Worm (Caenorhabditis elegans) whole organism, L2 larva: ENCODE measurements around the gene C27A2.12.
A peak's percentile ranks its signal among the peaks of the same experiment; 100 is the strongest.

Experiments
- C34F6.9 ChIP-seq: fragments of 150-350 bp; optimal IDR thresholded peaks from 2 replicates; lab custom pipeline; 2014; ENCODE audit warnings: missing biosample characterization, missing genetic modification characterization
- R02D3.7 ChIP-seq: fragments of 150-350 bp; optimal IDR thresholded peaks from 2 replicates; lab custom pipeline; 2014; ENCODE audit warnings: missing biosample characterization, missing genetic modification characterization
- Y55F3AM.14 ChIP-seq: fragments of 200-800 bp; sonication (Bioruptor generic); optimal IDR thresholded peaks from 2 replicates; lab custom pipeline; 2018; ENCODE audit warnings: mild to moderate bottlenecking, missing genetic modification characterization, missing compliant biosample characterization
- ZK546.5 ChIP-seq: sonication (generic microtip); optimal IDR thresholded peaks from 2 replicates; lab custom pipeline; 2017; ENCODE audit warnings: missing biosample characterization, missing genetic modification characterization
- alr-1 ChIP-seq: fragments of 150-350 bp; optimal IDR thresholded peaks from 2 replicates; lab custom pipeline; 2014; ENCODE audit warnings: missing biosample characterization, missing genetic modification characterization
- aly-2 ChIP-seq: fragments of 150-350 bp; optimal IDR thresholded peaks from 2 replicates; lab custom pipeline; 2014; ENCODE audit warnings: missing biosample characterization, missing genetic modification characterization
- ama-1 ChIP-seq: fragments of 150-350 bp; optimal IDR thresholded peaks from 2 replicates; lab custom pipeline; 2018; ENCODE audit warnings: inconsistent platforms
- blmp-1 ChIP-seq: sonication (generic microtip); optimal IDR thresholded peaks from 2 replicates; lab custom pipeline; 2017; ENCODE audit warnings: missing genetic modification characterization, mild to moderate bottlenecking, missing compliant biosample characterization, antibody characterized with exemption, moderate library complexity; ENCODE audit not compliant: insufficient read depth
- ceh-16 ChIP-seq: fragments of 150-350 bp; optimal IDR thresholded peaks from 2 replicates; lab custom pipeline; 2014; ENCODE audit warnings: missing biosample characterization, missing genetic modification characterization
- ceh-82 ChIP-seq: fragments of 150-350 bp; optimal IDR thresholded peaks from 2 replicates; lab custom pipeline; 2014; ENCODE audit warnings: missing biosample characterization, missing genetic modification characterization
- crh-2 ChIP-seq: sonication (generic microtip); optimal IDR thresholded peaks from 2 replicates; lab custom pipeline; 2017; ENCODE audit warnings: missing biosample characterization, missing genetic modification characterization
- dmd-4 ChIP-seq: sonication (generic microtip); optimal IDR thresholded peaks from 2 replicates; lab custom pipeline; 2017; ENCODE audit warnings: missing biosample characterization, missing genetic modification characterization
- egl-27 ChIP-seq: sonication (generic microtip); optimal IDR thresholded peaks from 3 replicates; lab custom pipeline; 2017; ENCODE audit warnings: missing biosample characterization, missing genetic modification reagents, missing genetic modification characterization
- elt-1 ChIP-seq: fragments of 150-350 bp; optimal IDR thresholded peaks from 2 replicates; lab custom pipeline; 2014; ENCODE audit warnings: missing biosample characterization, missing genetic modification characterization
- elt-3 ChIP-seq: sonication (generic microtip); optimal IDR thresholded peaks from 2 replicates; lab custom pipeline; 2017; ENCODE audit warnings: missing biosample characterization, missing genetic modification characterization
- fos-1 ChIP-seq: fragments of 150-350 bp; optimal IDR thresholded peaks from 2 replicates; lab custom pipeline; 2014; ENCODE audit warnings: missing biosample characterization, missing genetic modification characterization
- gmeb-1 ChIP-seq: fragments of 150-350 bp; optimal IDR thresholded peaks from 2 replicates; lab custom pipeline; 2014; ENCODE audit warnings: missing biosample characterization, missing genetic modification characterization
- lin-11 ChIP-seq: fragments of 150-350 bp; sonication (generic microtip); optimal IDR thresholded peaks from 2 replicates; lab custom pipeline; 2014; ENCODE audit warnings: missing biosample characterization, missing genetic modification characterization, inconsistent platforms, mixed read lengths
- lin-13 ChIP-seq: fragments of 150-350 bp; optimal IDR thresholded peaks from 2 replicates; lab custom pipeline; 2014; ENCODE audit warnings: missing biosample characterization, missing genetic modification reagents, missing genetic modification characterization
- lin-39 ChIP-seq: fragments of 150-350 bp; optimal IDR thresholded peaks from 2 replicates; lab custom pipeline; 2014; ENCODE audit warnings: missing biosample characterization, missing genetic modification reagents, missing genetic modification characterization
- lsy-2 ChIP-seq, 2 experiments: fragments of 150-350 bp in 1 of 2; sonication (generic microtip) in 1 of 2; optimal IDR thresholded peaks; 2 replicates each; lab custom pipeline; 2014 to 2017; ENCODE audit warnings: missing biosample characterization in 2 of 2, missing genetic modification characterization in 2 of 2
- mab-5 ChIP-seq: fragments of 150-350 bp; optimal IDR thresholded peaks from 2 replicates; lab custom pipeline; 2014; ENCODE audit warnings: missing biosample characterization, missing genetic modification characterization
- mbf-1 ChIP-seq: sonication (generic microtip); optimal IDR thresholded peaks from 2 replicates; lab custom pipeline; 2017; ENCODE audit warnings: missing biosample characterization, missing genetic modification characterization
- mdl-1 ChIP-seq, 2 experiments: fragments of 150-350 bp in 1 of 2; sonication (generic microtip) in 1 of 2; optimal IDR thresholded peaks; 2 replicates each; lab custom pipeline; 2017; ENCODE audit warnings: missing biosample characterization in 2 of 2, missing genetic modification characterization in 2 of 2
- nhr-10 ChIP-seq: sonication (generic microtip); optimal IDR thresholded peaks from 2 replicates; lab custom pipeline; 2017; ENCODE audit warnings: missing biosample characterization, missing genetic modification characterization
- nhr-11 ChIP-seq: fragments of 150-350 bp; optimal IDR thresholded peaks from 2 replicates; lab custom pipeline; 2014; ENCODE audit warnings: missing biosample characterization, missing genetic modification characterization
- nhr-12 ChIP-seq: fragments of 150-350 bp; optimal IDR thresholded peaks from 2 replicates; lab custom pipeline; 2014; ENCODE audit warnings: missing biosample characterization, missing genetic modification characterization
- nhr-129 ChIP-seq: fragments of 150-350 bp; optimal IDR thresholded peaks from 2 replicates; lab custom pipeline; 2014; ENCODE audit warnings: missing biosample characterization, missing genetic modification characterization
- nhr-23 ChIP-seq: fragments of 150-350 bp; optimal IDR thresholded peaks from 2 replicates; lab custom pipeline; 2014; ENCODE audit warnings: missing biosample characterization, missing genetic modification reagents, missing genetic modification characterization
- nhr-237 ChIP-seq: fragments of 150-350 bp; optimal IDR thresholded peaks from 2 replicates; lab custom pipeline; 2014; ENCODE audit warnings: missing biosample characterization, missing genetic modification characterization
- nhr-25 ChIP-seq: fragments of 150-350 bp; sonication (generic microtip); optimal IDR thresholded peaks from 3 replicates; lab custom pipeline; 2014; ENCODE audit warnings: missing biosample characterization, missing genetic modification characterization
- nhr-6 ChIP-seq: fragments of 150-350 bp; optimal IDR thresholded peaks from 2 replicates; lab custom pipeline; 2014; ENCODE audit warnings: missing biosample characterization, missing genetic modification characterization
- nhr-77 ChIP-seq: fragments of 150-350 bp; optimal IDR thresholded peaks from 2 replicates; lab custom pipeline; 2014; ENCODE audit warnings: missing biosample characterization, missing genetic modification characterization
- peb-1 ChIP-seq: fragments of 150-350 bp; optimal IDR thresholded peaks from 2 replicates; lab custom pipeline; 2014; ENCODE audit warnings: missing biosample characterization, missing genetic modification characterization
- sem-4 ChIP-seq: fragments of 150-350 bp; optimal IDR thresholded peaks from 2 replicates; lab custom pipeline; 2014; ENCODE audit warnings: missing biosample characterization, missing genetic modification reagents, missing genetic modification characterization
- skn-1 ChIP-seq: sonication (generic microtip); optimal IDR thresholded peaks from 2 replicates; lab custom pipeline; 2017; ENCODE audit warnings: missing biosample characterization, missing genetic modification characterization
- sma-3 ChIP-seq: sonication (generic microtip); optimal IDR thresholded peaks from 2 replicates; lab custom pipeline; 2016; ENCODE audit warnings: missing genetic modification reagents, missing genetic modification characterization, missing compliant biosample characterization
- snpc-4 ChIP-seq: fragments of 150-350 bp; optimal IDR thresholded peaks from 2 replicates; lab custom pipeline; 2014; ENCODE audit warnings: missing biosample characterization, missing genetic modification characterization
- unc-39 ChIP-seq: fragments of 150-350 bp; optimal IDR thresholded peaks from 2 replicates; lab custom pipeline; 2014; ENCODE audit warnings: missing biosample characterization, missing genetic modification characterization
- unc-55 ChIP-seq: fragments of 150-350 bp; sonication (generic microtip); optimal IDR thresholded peaks from 3 replicates; lab custom pipeline; 2014; ENCODE audit warnings: missing biosample characterization, missing genetic modification reagents, missing genetic modification characterization
- unc-62 ChIP-seq: fragments of 150-350 bp; optimal IDR thresholded peaks from 2 replicates; lab custom pipeline; 2014; ENCODE audit warnings: missing biosample characterization, missing genetic modification reagents, missing genetic modification characterization
- zag-1 ChIP-seq: fragments of 150-350 bp; optimal IDR thresholded peaks from 2 replicates; lab custom pipeline; 2014; ENCODE audit warnings: missing biosample characterization, missing genetic modification characterization
- ztf-1 ChIP-seq: fragments of 200-800 bp; sonication (Bioruptor generic); conservative IDR thresholded peaks from 2 replicates; pipeline ENCODE4 v1.3.6; 2022; ENCODE audit warnings: missing genetic modification characterization, missing compliant biosample characterization
- ztf-11 ChIP-seq: sonication (generic microtip); optimal IDR thresholded peaks from 2 replicates; lab custom pipeline; 2017; ENCODE audit warnings: missing biosample characterization, missing genetic modification characterization
- ztf-4 ChIP-seq: fragments of 150-350 bp; optimal IDR thresholded peaks from 2 replicates; lab custom pipeline; 2014; ENCODE audit warnings: missing biosample characterization, missing genetic modification characterization

C27A2.12 gene

ce11 chrII:5047279-5047678 is 10.7 kb downstream of the C27A2.12 start:
- TF ChIP-seq C34F6.9 (tag; lab: Kevin White, UChicago) (peak; percentile 20), alr-1 (tag; lab: Kevin White, UChicago) (no peak), nhr-129 (peak; percentile 41), skn-1 (tag; lab: Kevin White, UChicago) (no peak), blmp-1 (tag; lab: Kevin White, UChicago) (peak; percentile 10), sma-3 (GFP tag; lab: Kevin White, UChicago) (no peak)
- TF ChIP-seq, all 48 proteins: peak for 3

- TF ChIP-seq nhr-10 (tag; lab: Kevin White, UChicago) (no peak), gmeb-1 (tag; lab: Kevin White, UChicago) (no peak), aly-2 (no peak), sem-4 (tag; lab: Kevin White, UChicago) (peak; percentile 6), unc-55 (GFP tag; lab: Kevin White, UChicago) (peak; percentile 46), nhr-129 (peak; percentile 10), unc-62 (GFP tag; lab: Kevin White, UChicago) (no peak), ZK546.5 (tag; lab: Kevin White, UChicago) (no peak), nhr-77 (tag; lab: Kevin White, UChicago) (no peak), lsy-2 (tag; optimal IDR thresholded peaks at IDR 0.05; lab: Kevin White, UChicago) (peak in 1 of 2 experiments; percentile 2), mab-5 (tag; lab: Kevin White, UChicago) (no peak), nhr-25 (tag; lab: Kevin White, UChicago) (no peak), C34F6.9 (tag; lab: Kevin White, UChicago) (peak; percentile 7)
- TF ChIP-seq, all 48 proteins: peak for 5
These were observed 11.4 kb downstream of the C27A2.12 start for ce11 chrII:5046209-5047200.

- no peak for TF ChIP-seq unc-39 (tag; lab: Kevin White, UChicago)
- TF ChIP-seq nhr-129 = peak; percentile 15
- no peak for TF ChIP-seq nhr-77 (tag; lab: Kevin White, UChicago)
- peak; percentile 11 for TF ChIP-seq nhr-6 (tag; lab: Kevin White, UChicago)
- TF ChIP-seq ztf-1 (GFP tag; lab: Robert Waterston, UW) = no peak
- no peak for TF ChIP-seq dmd-4 (tag; lab: Kevin White, UChicago)
- TF ChIP-seq skn-1 (tag; lab: Kevin White, UChicago) = no peak
- TF ChIP-seq Y55F3AM.14 (GFP tag; lab: Kevin White, UChicago) = no peak
- no peak for TF ChIP-seq nhr-23 (tag; lab: Kevin White, UChicago)
- TF ChIP-seq elt-3 = no peak
- no peak for TF ChIP-seq ZK546.5 (tag; lab: Kevin White, UChicago)
- TF ChIP-seq mbf-1 (tag; lab: Kevin White, UChicago) = no peak
- no peak for TF ChIP-seq snpc-4
- TF ChIP-seq gmeb-1 (tag; lab: Kevin White, UChicago) = no peak
- TF ChIP-seq zag-1 (tag; lab: Kevin White, UChicago) = peak; percentile 24
- no peak for TF ChIP-seq nhr-237
- TF ChIP-seq lin-11 (tag; lab: Kevin White, UChicago) = no peak
- no peak for TF ChIP-seq fos-1
- TF ChIP-seq lsy-2 (tag; optimal IDR thresholded peaks at IDR 0.05; lab: Kevin White, UChicago) = peak in 1 of 2 experiments; percentile 35
- TF ChIP-seq unc-62 (GFP tag; lab: Kevin White, UChicago) = no peak
- TF ChIP-seq ama-1 (lab: Kevin White, UChicago) = no peak
- TF ChIP-seq mab-5 (tag; lab: Kevin White, UChicago) = no peak
- peak; percentile 13 for TF ChIP-seq C34F6.9 (tag; lab: Kevin White, UChicago)
- no peak for TF ChIP-seq ceh-16 (tag; lab: Kevin White, UChicago)
- TF ChIP-seq aly-2 = no peak
- TF ChIP-seq R02D3.7 (tag; lab: Kevin White, UChicago) = no peak
- no peak for TF ChIP-seq nhr-11
- TF ChIP-seq lin-13 (GFP tag; lab: Kevin White, UChicago) = no peak
- TF ChIP-seq ztf-11 (tag; lab: Kevin White, UChicago) = no peak
- TF ChIP-seq lin-39 (tag; lab: Kevin White, UChicago) = no peak
- TF ChIP-seq sem-4 (tag; lab: Kevin White, UChicago) = no peak
- no peak for TF ChIP-seq nhr-25 (tag; lab: Kevin White, UChicago)
- no peak for TF ChIP-seq egl-27 (tag; lab: Kevin White, UChicago)
- no peak for TF ChIP-seq ceh-82 (tag; lab: Kevin White, UChicago)
- peak; percentile 53 for TF ChIP-seq unc-55 (GFP tag; lab: Kevin White, UChicago)
- TF ChIP-seq sma-3 (GFP tag; lab: Kevin White, UChicago) = no peak
- no peak for TF ChIP-seq alr-1 (tag; lab: Kevin White, UChicago)
- TF ChIP-seq ztf-4 (tag; lab: Kevin White, UChicago) = no peak
- no peak for TF ChIP-seq peb-1
- TF ChIP-seq crh-2 (tag; lab: Kevin White, UChicago) = no peak
- TF ChIP-seq elt-1 (tag; lab: Kevin White, UChicago) = no peak
- no peak for TF ChIP-seq blmp-1 (tag; lab: Kevin White, UChicago)
- TF ChIP-seq nhr-12 (tag; lab: Kevin White, UChicago) = no peak
- TF ChIP-seq mdl-1 (tag; optimal IDR thresholded peaks at IDR 0.05; lab: Kevin White, UChicago) = no peak
These were observed 15.5 kb downstream of the C27A2.12 start for ce11 chrII:5042381-5042930.
